Fruit fly (Drosophila melanogaster): ENCODE measurements around the gene Orct2.

Orct2 gene

dm6 chr3R:24270034-24270433, 2.8 kb upstream of the Orct2 start:
- TF ChIP-seq Dll (optimal IDR thresholded peaks at IDR 0.05) (no peak), EcR (GFP tag; optimal IDR thresholded peaks at IDR 0.05) (peak in 1 of 2 experiments; percentile 18)

dm6 chr3R:24270578-24270977, 2.3 kb upstream of the Orct2 start:
- TF ChIP-seq usp (GFP tag; optimal IDR thresholded peaks at IDR 0.05), result no peak
- no peak for TF ChIP-seq CG8478 (optimal IDR thresholded peaks at IDR 0.05)
- TF ChIP-seq Dll (optimal IDR thresholded peaks at IDR 0.05), result no peak
- no peak for TF ChIP-seq pan (optimal IDR thresholded peaks at IDR 0.05)
- no peak for TF ChIP-seq EcR (GFP tag; optimal IDR thresholded peaks at IDR 0.05)
- no peak for TF ChIP-seq psq (optimal IDR thresholded peaks at IDR 0.05)

- TF ChIP-seq pan (optimal IDR thresholded peaks at IDR 0.05), result no peak
- no peak for TF ChIP-seq usp (GFP tag; optimal IDR thresholded peaks at IDR 0.05)
- TF ChIP-seq EcR (GFP tag; optimal IDR thresholded peaks at IDR 0.05), result no peak
- no peak for TF ChIP-seq CG8478 (optimal IDR thresholded peaks at IDR 0.05)
- no peak for TF ChIP-seq psq (optimal IDR thresholded peaks at IDR 0.05)
- no peak for TF ChIP-seq Dll (optimal IDR thresholded peaks at IDR 0.05)
These were observed 1.8 kb upstream of the Orct2 start, which contains the start of gene jar for dm6 chr3R:24271071-24271470. TSS of gene jar (minus strand) at chr3R:24271233.

- TF ChIP-seq CG8478 (optimal IDR thresholded peaks at IDR 0.05), result no peak
- no peak for TF ChIP-seq psq (optimal IDR thresholded peaks at IDR 0.05)
- TF ChIP-seq usp (GFP tag; optimal IDR thresholded peaks at IDR 0.05), result no peak
- no peak for TF ChIP-seq Dll (optimal IDR thresholded peaks at IDR 0.05)
- no peak for TF ChIP-seq pan (optimal IDR thresholded peaks at IDR 0.05)
- TF ChIP-seq EcR (GFP tag; optimal IDR thresholded peaks at IDR 0.05), result no peak
These were observed 597 bp upstream of the Orct2 start for dm6 chr3R:24272232-24272631.

dm6 chr3R:24274212-24274611, 1.4 kb downstream of the Orct2 start:
- no peak for TF ChIP-seq CG8478 (optimal IDR thresholded peaks at IDR 0.05)
- no peak for TF ChIP-seq pan (optimal IDR thresholded peaks at IDR 0.05)
- no peak for TF ChIP-seq EcR (GFP tag; optimal IDR thresholded peaks at IDR 0.05)
- TF ChIP-seq psq (optimal IDR thresholded peaks at IDR 0.05), result no peak

dm6 chr3R:24275463-24275862, 2.6 kb downstream of the Orct2 start:
- TF ChIP-seq pan (optimal IDR thresholded peaks at IDR 0.05) (no peak), psq (optimal IDR thresholded peaks at IDR 0.05) (no peak), Dll (optimal IDR thresholded peaks at IDR 0.05) (no peak), usp (GFP tag; optimal IDR thresholded peaks at IDR 0.05) (no peak), EcR (GFP tag; optimal IDR thresholded peaks at IDR 0.05) (no peak), CG8478 (optimal IDR thresholded peaks at IDR 0.05) (no peak)

- peak in 1 of 2 experiments; percentile 19 for TF ChIP-seq EcR (GFP tag; optimal IDR thresholded peaks at IDR 0.05)
- no peak for TF ChIP-seq psq (optimal IDR thresholded peaks at IDR 0.05)
These were observed 3.5 kb downstream of the Orct2 start, which contains the start of gene Orct for dm6 chr3R:24276104-24277008. TSS of gene Orct (plus strand) at chr3R:24276260.

- TF ChIP-seq CG8478 (optimal IDR thresholded peaks at IDR 0.05) (no peak), Dll (optimal IDR thresholded peaks at IDR 0.05) (no peak), pan (optimal IDR thresholded peaks at IDR 0.05) (no peak)
These were observed 5.9 kb downstream of the Orct2 start for dm6 chr3R:24278738-24279137.

- TF ChIP-seq EcR (GFP tag; optimal IDR thresholded peaks at IDR 0.05) (no peak), Dll (optimal IDR thresholded peaks at IDR 0.05) (no peak), pan (optimal IDR thresholded peaks at IDR 0.05) (no peak), psq (optimal IDR thresholded peaks at IDR 0.05) (no peak), CG8478 (optimal IDR thresholded peaks at IDR 0.05) (no peak), usp (GFP tag; optimal IDR thresholded peaks at IDR 0.05) (no peak)
These were observed 6.5 kb downstream of the Orct2 start, which contains the start of gene shps for dm6 chr3R:24279291-24279690. TSS of gene shps (plus strand) at chr3R:24279572.

- TF ChIP-seq pan (optimal IDR thresholded peaks at IDR 0.05), result no peak
- no peak for TF ChIP-seq Dll (optimal IDR thresholded peaks at IDR 0.05)
These were observed 9.9 kb downstream of the Orct2 start for dm6 chr3R:24282567-24283324.

- TF ChIP-seq psq (optimal IDR thresholded peaks at IDR 0.05) (no peak), EcR (GFP tag; optimal IDR thresholded peaks at IDR 0.05) (peak in 1 of 2 experiments; percentile 48)
These were observed 10.8 kb downstream of the Orct2 start, which contains the start of gene CG6356 for dm6 chr3R:24283582-24284085. TSS of gene CG6356 (plus strand) at chr3R:24283955.

dm6 chr3R:24284164-24284563, 11.3 kb downstream of the Orct2 start:
- TF ChIP-seq Dll (optimal IDR thresholded peaks at IDR 0.05), result no peak
- no peak for TF ChIP-seq usp (GFP tag; optimal IDR thresholded peaks at IDR 0.05)
- TF ChIP-seq EcR (GFP tag; optimal IDR thresholded peaks at IDR 0.05), result no peak
- TF ChIP-seq pan (optimal IDR thresholded peaks at IDR 0.05), result no peak
- no peak for TF ChIP-seq psq (optimal IDR thresholded peaks at IDR 0.05)
- no peak for TF ChIP-seq CG8478 (optimal IDR thresholded peaks at IDR 0.05)
